Fruit fly (Drosophila melanogaster) whole organism, prepupa: ENCODE results near the gene Mur18B.

Experiments used
- Blimp-1 ChIP-seq: fragments of 200-800 bp; sonication (Bioruptor generic); optimal IDR thresholded peaks from 3 replicates; lab custom pipeline; 2017; ENCODE audit warnings: missing biosample characterization, missing genetic modification characterization, mild to moderate bottlenecking, moderate library complexity, missing genetic modification reagents
- CG10631 ChIP-seq: fragments of 200-800 bp; sonication (Bioruptor generic); optimal IDR thresholded peaks from 2 replicates; lab custom pipeline; 2016; ENCODE audit warnings: missing biosample characterization, missing genetic modification characterization
- CG10669 ChIP-seq: fragments of 200-800 bp; sonication (Bioruptor generic); optimal IDR thresholded peaks from 3 replicates; lab custom pipeline; 2018; ENCODE audit warnings: missing biosample characterization, mild to moderate bottlenecking, missing genetic modification characterization, moderate library complexity
- CG11294 ChIP-seq: fragments of 200-800 bp; sonication (Bioruptor generic); IDR thresholded peaks from 2 replicates; pipeline ENCODE4 v1.3.6; 2022; ENCODE audit warnings: missing biosample characterization, missing genetic modification characterization
- CG15336 ChIP-seq: fragments of 200-800 bp; sonication (Bioruptor generic); IDR thresholded peaks from 2 replicates; pipeline ENCODE4 v1.3.6; 2022; ENCODE audit warnings: missing biosample characterization, missing genetic modification characterization
- CG1621 ChIP-seq: fragments of 200-800 bp; sonication (Bioruptor generic); optimal IDR thresholded peaks from 3 replicates; lab custom pipeline; 2018; ENCODE audit warnings: missing biosample characterization, mild to moderate bottlenecking, missing genetic modification characterization
- CG3032 ChIP-seq: fragments of 200-800 bp; optimal IDR thresholded peaks from 2 replicates; lab custom pipeline; 2019; ENCODE audit warnings: missing biosample characterization, mild to moderate bottlenecking, missing genetic modification characterization, moderate library complexity
- CG31627 ChIP-seq: fragments of 200-800 bp; sonication (Bioruptor generic); optimal IDR thresholded peaks from 3 replicates; lab custom pipeline; 2016; ENCODE audit warnings: missing biosample characterization, missing genetic modification characterization
- CG32006 ChIP-seq: fragments of 200-800 bp; sonication (Bioruptor generic); optimal IDR thresholded peaks from 3 replicates; lab custom pipeline; 2017; ENCODE audit warnings: missing biosample characterization, mild to moderate bottlenecking, missing genetic modification characterization
- CG34406 ChIP-seq: fragments of 200-800 bp; sonication (Bioruptor generic); optimal IDR thresholded peaks from 3 replicates; lab custom pipeline; 2016; ENCODE audit warnings: missing biosample characterization, missing genetic modification characterization
- CG4318 ChIP-seq: fragments of 200-800 bp; sonication (Bioruptor generic); optimal IDR thresholded peaks from 3 replicates; lab custom pipeline; 2017; ENCODE audit warnings: missing biosample characterization, mild to moderate bottlenecking, missing genetic modification characterization
- CG6163 ChIP-seq: fragments of 200-800 bp; sonication (Bioruptor generic); IDR thresholded peaks from 3 replicates; pipeline ENCODE4 v1.3.6; 2022; ENCODE audit warnings: missing biosample characterization, missing genetic modification characterization
- CG6276 ChIP-seq: fragments of 200-800 bp; sonication (Bioruptor generic); optimal IDR thresholded peaks from 2 replicates; lab custom pipeline; 2017; ENCODE audit warnings: missing biosample characterization, mild to moderate bottlenecking, missing genetic modification characterization
- CG6854 ChIP-seq: fragments of 200-800 bp; sonication (Bioruptor generic); optimal IDR thresholded peaks from 2 replicates; lab custom pipeline; 2017; ENCODE audit warnings: missing biosample characterization, mild to moderate bottlenecking, missing genetic modification characterization
- CG8119 ChIP-seq: fragments of 200-800 bp; sonication (Bioruptor generic); IDR thresholded peaks from 3 replicates; pipeline ENCODE4 v1.3.6; 2022; ENCODE audit warnings: missing biosample characterization, missing genetic modification characterization
- CG8319 ChIP-seq: fragments of 200-800 bp; sonication (Bioruptor generic); optimal IDR thresholded peaks from 3 replicates; lab custom pipeline; 2016; ENCODE audit warnings: missing biosample characterization, missing genetic modification characterization
- CG8632 ChIP-seq: fragments of 200-800 bp; sonication (Bioruptor generic); optimal IDR thresholded peaks from 3 replicates; lab custom pipeline; 2016; ENCODE audit warnings: missing biosample characterization, missing genetic modification characterization
- Eip75B ChIP-seq: fragments of 200-800 bp; sonication (Bioruptor generic); optimal IDR thresholded peaks from 3 replicates; lab custom pipeline; 2016; ENCODE audit warnings: missing biosample characterization, missing genetic modification characterization
- Eip78C ChIP-seq: fragments of 200-800 bp; sonication (Bioruptor generic); peaks from one replicate; lab custom pipeline; 2016; ENCODE audit warnings: missing biosample characterization, missing genetic modification characterization
- Eip93F ChIP-seq: fragments of 200-800 bp; sonication (Bioruptor generic); optimal IDR thresholded peaks from 2 replicates; lab custom pipeline; 2016; ENCODE audit warnings: missing biosample characterization, mild to moderate bottlenecking, missing genetic modification characterization
- Ets96B ChIP-seq: fragments of 200-800 bp; optimal IDR thresholded peaks from 2 replicates; lab custom pipeline; 2019; ENCODE audit warnings: missing biosample characterization, mild to moderate bottlenecking, missing genetic modification characterization, moderate library complexity
- Gug ChIP-seq: fragments of 200-800 bp; sonication (Bioruptor generic); IDR thresholded peaks from 2 replicates; pipeline ENCODE4 v1.3.6; 2022; ENCODE audit warnings: missing biosample characterization, missing genetic modification characterization
- Hr39 ChIP-seq: fragments of 200-800 bp; sonication (Bioruptor generic); optimal IDR thresholded peaks from 2 replicates; lab custom pipeline; 2016; ENCODE audit warnings: missing biosample characterization, missing genetic modification characterization
- Hr4 ChIP-seq: fragments of 200-800 bp; sonication (Bioruptor generic); optimal IDR thresholded peaks from 3 replicates; lab custom pipeline; 2016; ENCODE audit warnings: missing biosample characterization, missing genetic modification characterization
- Lpt ChIP-seq: fragments of 200-800 bp; sonication (Bioruptor generic); optimal IDR thresholded peaks from 3 replicates; lab custom pipeline; 2016; ENCODE audit warnings: missing biosample characterization, missing genetic modification characterization
- Met ChIP-seq: fragments of 200-800 bp; sonication (Bioruptor generic); optimal IDR thresholded peaks from 3 replicates; lab custom pipeline; 2016; ENCODE audit warnings: missing biosample characterization, missing genetic modification characterization
- OdsH ChIP-seq: fragments of 200-800 bp; sonication (Bioruptor generic); optimal IDR thresholded peaks from 3 replicates; lab custom pipeline; 2016; ENCODE audit warnings: missing biosample characterization, missing genetic modification characterization
- Smox ChIP-seq: fragments of 200-800 bp; sonication (Bioruptor generic); optimal IDR thresholded peaks from 3 replicates; lab custom pipeline; 2016; ENCODE audit warnings: missing biosample characterization, missing genetic modification characterization
- Sox102F ChIP-seq: fragments of 200-800 bp; sonication (Bioruptor generic); optimal IDR thresholded peaks from 2 replicates; lab custom pipeline; 2016; ENCODE audit warnings: missing biosample characterization, mild to moderate bottlenecking, missing genetic modification characterization
- Sox15 ChIP-seq: fragments of 200-800 bp; sonication (Bioruptor generic); optimal IDR thresholded peaks from 3 replicates; lab custom pipeline; 2016; ENCODE audit warnings: missing biosample characterization, missing genetic modification characterization
- achi ChIP-seq: fragments of 200-800 bp; sonication (Bioruptor generic); optimal IDR thresholded peaks from 3 replicates; lab custom pipeline; 2016; ENCODE audit warnings: missing biosample characterization, missing genetic modification characterization
- acj6 ChIP-seq: fragments of 200-800 bp; sonication (Bioruptor generic); optimal IDR thresholded peaks from 3 replicates; lab custom pipeline; 2016; ENCODE audit warnings: missing biosample characterization, missing genetic modification characterization
- cyc ChIP-seq: fragments of 200-800 bp; sonication (Bioruptor generic); optimal IDR thresholded peaks from 3 replicates; lab custom pipeline; 2016; ENCODE audit warnings: missing biosample characterization, missing genetic modification characterization
- dac ChIP-seq: fragments of 200-800 bp; sonication (Bioruptor generic); optimal IDR thresholded peaks from 2 replicates; lab custom pipeline; 2017; ENCODE audit warnings: missing biosample characterization, mild to moderate bottlenecking, missing genetic modification characterization
- dsx ChIP-seq: fragments of 200-800 bp; optimal IDR thresholded peaks from 3 replicates; lab custom pipeline; 2019; ENCODE audit warnings: missing biosample characterization, mild to moderate bottlenecking, missing genetic modification characterization, moderate library complexity; ENCODE audit not compliant: poor library complexity, severe bottlenecking
- eg ChIP-seq: fragments of 200-800 bp; sonication (Bioruptor generic); IDR thresholded peaks from 3 replicates; pipeline ENCODE4 v1.3.6; 2022; ENCODE audit warnings: missing biosample characterization, missing genetic modification characterization
- esn ChIP-seq: fragments of 200-800 bp; sonication (Bioruptor generic); optimal IDR thresholded peaks from 2 replicates; lab custom pipeline; 2016; ENCODE audit warnings: missing biosample characterization, mild to moderate bottlenecking, missing genetic modification characterization, moderate library complexity
- fd59A ChIP-seq: fragments of 200-800 bp; sonication (Bioruptor generic); optimal IDR thresholded peaks from 2 replicates; lab custom pipeline; 2017; ENCODE audit warnings: missing biosample characterization, mild to moderate bottlenecking, missing genetic modification characterization, missing genetic modification reagents
- fd85E ChIP-seq: fragments of 200-800 bp; sonication (Bioruptor generic); optimal IDR thresholded peaks from 3 replicates; lab custom pipeline; 2016; ENCODE audit warnings: missing biosample characterization, missing genetic modification characterization
- fkh ChIP-seq: fragments of 200-800 bp; sonication (Bioruptor generic); optimal IDR thresholded peaks from 3 replicates; lab custom pipeline; 2017; ENCODE audit warnings: missing biosample characterization, mild to moderate bottlenecking, missing genetic modification characterization, moderate library complexity
- lz ChIP-seq: fragments of 200-800 bp; sonication (Bioruptor generic); optimal IDR thresholded peaks from 3 replicates; lab custom pipeline; 2016; ENCODE audit warnings: missing biosample characterization, missing genetic modification characterization
- net ChIP-seq: fragments of 200-800 bp; sonication (Bioruptor generic); optimal IDR thresholded peaks from 3 replicates; lab custom pipeline; 2016; ENCODE audit warnings: missing biosample characterization, missing genetic modification characterization
- salr ChIP-seq, 2 experiments: fragments of 200-800 bp; sonication (Bioruptor generic); optimal IDR thresholded peaks; 3 replicates each; lab custom pipeline; 2016 to 2018; ENCODE audit warnings: missing biosample characterization in 2 of 2, missing genetic modification characterization in 2 of 2, mild to moderate bottlenecking in 1 of 2
- spab ChIP-seq: fragments of 200-800 bp; sonication (Bioruptor generic); optimal IDR thresholded peaks from 2 replicates; lab custom pipeline; 2017; ENCODE audit warnings: missing biosample characterization, mild to moderate bottlenecking, missing genetic modification characterization, missing genetic modification reagents
- ss ChIP-seq, 2 experiments: fragments of 200-800 bp; sonication (Bioruptor generic); optimal IDR thresholded peaks; 2 replicates in 1 of 2; 3 replicates in 1 of 2; lab custom pipeline; 2017 to 2018; ENCODE audit warnings: mild to moderate bottlenecking in 2 of 2, missing biosample characterization in 2 of 2, missing genetic modification characterization in 2 of 2, moderate library complexity in 1 of 2
- svp ChIP-seq: fragments of 200-800 bp; sonication (Bioruptor generic); peaks from one replicate; lab custom pipeline; 2016; ENCODE audit warnings: missing biosample characterization, missing genetic modification characterization
- topi ChIP-seq: fragments of 200-800 bp; sonication (Bioruptor generic); optimal IDR thresholded peaks from 3 replicates; lab custom pipeline; 2016; ENCODE audit warnings: missing biosample characterization, missing genetic modification characterization

The Mur18B gene

DNA sequence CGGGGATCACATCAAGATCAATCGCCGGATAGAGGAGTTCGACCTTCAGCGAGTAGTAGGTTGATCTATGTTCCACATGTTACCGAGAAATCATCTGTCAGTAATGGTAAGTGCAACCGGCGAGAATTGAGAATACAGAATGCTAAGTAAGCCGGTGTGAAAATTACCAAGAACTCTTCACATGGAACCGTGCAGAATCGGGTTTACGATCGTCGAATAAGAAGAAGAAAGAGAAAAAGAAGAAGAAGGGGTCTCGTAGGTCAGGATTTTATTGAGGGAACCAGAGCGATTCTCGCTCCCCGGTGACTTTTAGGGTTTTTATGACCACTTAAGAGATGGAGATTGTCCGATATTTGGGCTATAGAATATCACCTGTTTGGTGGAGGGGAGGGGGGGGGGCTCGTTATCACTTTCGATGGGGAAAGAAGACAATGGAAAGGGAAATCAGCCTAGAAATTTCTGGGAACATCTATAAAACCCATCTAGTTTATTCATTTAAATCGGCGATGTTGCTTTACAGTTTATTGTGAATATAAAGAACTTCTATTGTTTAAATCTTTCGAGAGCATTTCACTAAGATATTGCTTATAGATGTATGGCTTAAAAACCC lies 8.0 kb downstream of the Mur18B start:
- TF ChIP-seq svp (GFP tag; lab: Kevin White, UChicago) (peak; percentile 47), CG8632 (no peak), CG3032 (tag; lab: Kevin White, UChicago) (no peak), net (GFP tag; lab: Kevin White, UChicago) (no peak), Sox102F (GFP tag; lab: Kevin White, UChicago) (no peak)

DNA sequence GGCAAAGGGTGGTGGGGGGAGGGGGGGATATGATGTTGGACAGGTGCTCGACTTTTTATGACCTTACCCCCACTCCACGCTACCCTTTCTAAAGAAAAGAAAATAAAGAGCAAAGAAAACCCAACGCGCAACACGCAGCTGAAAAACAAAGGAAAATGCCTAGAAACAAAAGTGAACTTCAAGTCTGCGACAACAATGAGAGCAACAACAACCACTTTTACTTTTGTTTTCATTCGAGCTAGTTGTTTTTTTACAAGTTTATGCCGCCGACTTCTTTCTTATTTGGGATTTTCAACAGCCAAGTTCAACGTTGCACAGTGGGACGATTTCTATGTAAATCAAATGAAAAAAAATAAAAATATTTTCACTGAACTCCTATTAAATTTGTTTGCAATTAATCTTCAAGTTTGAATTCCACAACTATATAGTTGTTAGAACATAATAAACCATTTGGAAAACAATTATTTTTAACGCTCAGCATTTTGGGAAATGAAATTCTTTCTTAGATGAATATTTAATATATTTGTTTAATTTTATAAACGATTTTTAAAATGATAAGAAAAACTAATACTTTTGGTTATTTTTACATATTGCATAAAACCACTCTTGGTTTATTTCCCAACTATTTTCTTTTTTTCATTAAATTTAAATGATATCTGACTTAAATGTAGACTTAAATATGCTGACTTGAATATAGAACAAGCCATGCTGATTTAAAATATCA lies 11.7 kb downstream of the Mur18B start:
- TF ChIP-seq Hr4 (GFP tag; lab: Kevin White, UChicago) (peak; percentile 37), Gug (no peak), dsx (GFP tag; lab: Kevin White, UChicago) (peak; percentile 7), CG8632 (peak; percentile 69), spab (peak; percentile 46), Met (peak; percentile 18), CG32006 (GFP tag; lab: Kevin White, UChicago) (peak; percentile 85), CG11294 (GFP tag; lab: Robert Waterston, UW) (no peak), ss (GFP tag; optimal IDR thresholded peaks at IDR 0.05; lab: Kevin White, UChicago) (peak in 1 of 2 experiments; percentile 70), CG4318 (GFP tag; lab: Kevin White, UChicago) (peak; percentile 75), achi (GFP tag; lab: Kevin White, UChicago) (peak; percentile 60), Eip78C (GFP tag; lab: Kevin White, UChicago) (peak; percentile 89), fkh (GFP tag; lab: Kevin White, UChicago) (no peak), CG34406 (GFP tag; lab: Kevin White, UChicago) (peak; percentile 71), lz (GFP tag; lab: Kevin White, UChicago) (peak; percentile 39), fd85E (no peak), dac (peak; percentile 11), Eip93F (GFP tag; lab: Kevin White, UChicago) (no peak), topi (GFP tag; lab: Kevin White, UChicago) (peak; percentile 41), Sox102F (GFP tag; lab: Kevin White, UChicago) (no peak), esn (GFP tag; lab: Kevin White, UChicago) (peak; percentile 61), CG6854 (GFP tag; lab: Kevin White, UChicago) (no peak), CG10631 (GFP tag; lab: Kevin White, UChicago) (peak; percentile 71), CG31627 (GFP tag; lab: Kevin White, UChicago) (no peak), acj6 (GFP tag; lab: Kevin White, UChicago) (peak; percentile 46), CG6276 (GFP tag; lab: Kevin White, UChicago) (peak; percentile 62), Blimp-1 (GFP tag; lab: Kevin White, UChicago) (no peak), CG8119 (GFP tag; lab: Robert Waterston, UW) (peak; percentile 55; the same call in 1 of the 3 replicates), CG1621 (tag; lab: Kevin White, UChicago) (no peak), net (GFP tag; lab: Kevin White, UChicago) (peak; percentile 49), CG15336 (GFP tag; lab: Robert Waterston, UW) (peak; percentile 46), Lpt (GFP tag; lab: Kevin White, UChicago) (peak; percentile 33), CG10669 (GFP tag; lab: Kevin White, UChicago) (peak; percentile 40), eg (0 out of 3 replicates have a peak, but pooled peaks have one; percentile 27), Sox15 (GFP tag; lab: Kevin White, UChicago) (no peak), OdsH (GFP tag; lab: Kevin White, UChicago) (peak; percentile 54), Eip75B (peak; percentile 37), fd59A (peak; percentile 39), Ets96B (tag; lab: Kevin White, UChicago) (peak; percentile 56), CG6163 (no peak), CG8319 (GFP tag; lab: Kevin White, UChicago) (peak; percentile 4), Hr39 (GFP tag; lab: Kevin White, UChicago) (no peak), svp (GFP tag; lab: Kevin White, UChicago) (no peak), cyc (GFP tag; lab: Kevin White, UChicago) (no peak), Smox (GFP tag; lab: Kevin White, UChicago) (peak; percentile 34), salr (GFP tag; optimal IDR thresholded peaks at IDR 0.05; lab: Kevin White, UChicago) (peak in 1 of 2 experiments; percentile 79)
